Worm (Caenorhabditis elegans): ENCODE data around the gene fbxb-5.

fbxb-5 gene

DNA sequence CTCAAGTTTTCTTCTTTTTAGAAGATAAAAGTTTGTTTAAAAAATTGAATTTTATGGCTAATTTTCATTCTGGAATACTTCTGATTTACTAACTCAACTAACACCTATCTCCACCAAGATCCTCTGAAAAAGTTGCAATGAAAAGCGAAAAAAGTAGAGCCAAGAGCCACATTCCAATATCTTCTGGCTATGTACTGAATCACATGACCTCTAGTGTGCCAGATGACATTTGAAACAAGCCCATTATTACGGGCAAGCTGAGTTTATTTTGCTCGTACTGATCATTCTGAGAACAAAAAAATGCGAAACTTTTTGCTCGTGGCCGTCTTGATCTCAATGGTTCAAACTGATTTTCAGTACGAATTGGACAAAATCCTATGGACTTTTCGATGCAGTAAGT, 43.2 kb downstream of the fbxb-5 start, which contains the start of gene irld-36:
Gene irld-36, plus strand, starts transcription at position 301 of the 400 bp plus-strand sequence.
- TF ChIP-seq unc-30 (tag; optimal IDR thresholded peaks at IDR 0.05), result no peak
- TF ChIP-seq nhr-47 (tag; optimal IDR thresholded peaks at IDR 0.05), result no peak
- TF ChIP-seq unc-62 (GFP tag; optimal IDR thresholded peaks at IDR 0.05), result no peak
- TF ChIP-seq lin-39 (tag; optimal IDR thresholded peaks at IDR 0.05), result no peak
- no peak for TF ChIP-seq snpc-4 (tag; optimal IDR thresholded peaks at IDR 0.05)
- no peak for TF ChIP-seq lin-13 (GFP tag; optimal IDR thresholded peaks at IDR 0.05)

ce11 chrII:1676088-1676487, 46.2 kb downstream of the fbxb-5 start, which contains the start of gene fbxb-17:
TSS of gene fbxb-17 (plus strand) at chrII:1676388.
- TF ChIP-seq ceh-82 (tag; optimal IDR thresholded peaks at IDR 0.05), result no peak
- TF ChIP-seq vab-15 (tag; optimal IDR thresholded peaks at IDR 0.05), result no peak
- no peak for TF ChIP-seq elt-3 (tag; optimal IDR thresholded peaks at IDR 0.05)
- no peak for TF ChIP-seq F16B12.6 (tag; optimal IDR thresholded peaks at IDR 0.05)
- no peak for TF ChIP-seq unc-86 (tag; optimal IDR thresholded peaks at IDR 0.05)
- no peak for TF ChIP-seq fkh-10 (GFP tag; optimal IDR thresholded peaks at IDR 0.05)
- no peak for TF ChIP-seq alr-1 (tag; optimal IDR thresholded peaks at IDR 0.05; ENCODE audit: borderline replicate concordance)
- no peak for TF ChIP-seq snu-23 (GFP tag; optimal IDR thresholded peaks at IDR 0.05)
- no peak for TF ChIP-seq unc-30 (tag; optimal IDR thresholded peaks at IDR 0.05)

DNA sequence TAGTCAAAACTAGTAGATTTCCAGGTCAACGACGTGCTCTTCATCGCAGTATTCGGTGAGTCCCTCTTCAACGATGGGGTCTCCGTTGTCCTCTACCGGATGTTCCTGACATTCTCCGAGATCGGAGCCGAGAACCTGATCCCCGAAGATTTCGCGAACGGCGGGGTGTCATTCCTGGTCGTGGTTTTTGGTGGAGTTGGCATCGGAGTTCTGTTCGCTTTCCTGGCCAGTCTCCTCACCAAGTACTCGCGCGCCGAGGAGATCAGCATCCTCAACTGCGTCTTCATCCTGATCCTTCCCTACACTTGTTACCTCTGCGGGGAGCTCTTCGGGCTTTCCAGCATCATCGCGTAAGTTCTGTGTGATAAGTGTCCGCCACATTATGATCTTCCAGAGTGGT, 49.6 kb downstream of the fbxb-5 start:
- no peak for TF ChIP-seq mep-1 (tag; optimal IDR thresholded peaks at IDR 0.05)
- TF ChIP-seq lsy-2 (tag; optimal IDR thresholded peaks at IDR 0.05), result no peak
- no peak for TF ChIP-seq zag-1 (tag; optimal IDR thresholded peaks at IDR 0.05)
- TF ChIP-seq unc-62 (GFP tag; optimal IDR thresholded peaks at IDR 0.05), result no peak

- TF ChIP-seq efl-1 (optimal IDR thresholded peaks at IDR 0.05) (no peak), efl-1 (GFP tag; optimal IDR thresholded peaks at IDR 0.05 in 1 of 2) (peak in 1 of 2 experiments; percentile 23), xbp-1 (tag; optimal IDR thresholded peaks at IDR 0.05) (no peak)
Measured at ce11 chrII:1670985-1671384, 51.3 kb downstream of the fbxb-5 start.

All from whole organism, L1 larva.